Worm (Caenorhabditis elegans): ENCODE data around the gene gst-9.

Gene gst-9

ce11 chrII:4942397-4942796 lies 51.0 kb downstream of the gst-9 start (continued):
- TF ChIP-seq Y48G9A.11 (GFP tag; IDR thresholded peaks at IDR 0.05) (peak; percentile 79), hlh-30 (tag; optimal IDR thresholded peaks at IDR 0.05; ENCODE audit: insufficient read depth) (peak; percentile 37), daf-16 (GFP tag; optimal IDR thresholded peaks at IDR 0.05) (peak; percentile 4 to 31), daf-16 (tag; optimal IDR thresholded peaks at IDR 0.05) (peak; percentile 37), zfp-3 (GFP tag; conservative IDR thresholded peaks at IDR 0.05) (peak; percentile 82), nhr-102 (tag; optimal IDR thresholded peaks at IDR 0.05) (peak; percentile 0), set-16 (GFP tag; IDR thresholded peaks at IDR 0.05) (peak; percentile 65), F37D6.2 (tag; optimal IDR thresholded peaks at IDR 0.05) (no peak), ztf-7 (tag; optimal IDR thresholded peaks at IDR 0.05) (no peak), lsy-2 (tag; optimal IDR thresholded peaks at IDR 0.05) (peak in 1 of 2 experiments; percentile 16), hif-1 (tag; optimal IDR thresholded peaks at IDR 0.05) (peak in 1 of 2 experiments; percentile 32), nhr-41 (GFP tag; IDR thresholded peaks at IDR 0.05) (0 out of 2 replicates have a peak, but pooled peaks have one; percentile 30), vab-7 (GFP tag; IDR thresholded peaks at IDR 0.05) (peak; percentile 69), dpl-1 (GFP tag; optimal IDR thresholded peaks at IDR 0.05) (no peak), D1046.2 (GFP tag; IDR thresholded peaks at IDR 0.05) (peak; percentile 71; the same call in 1 of the 2 replicates), mes-2 (tag; optimal IDR thresholded peaks at IDR 0.05; ENCODE audit: poor library complexity, severe bottlenecking) (peak; percentile 79), ceh-62 (tag; optimal IDR thresholded peaks at IDR 0.05) (no peak), rbr-2 (tag; optimal IDR thresholded peaks at IDR 0.05) (peak; percentile 42), F44E2.7 (GFP tag; IDR thresholded peaks at IDR 0.05) (peak; percentile 66; the same call in 1 of the 2 replicates), lir-3 (tag; optimal IDR thresholded peaks at IDR 0.05) (no peak), php-3 (GFP tag; IDR thresholded peaks at IDR 0.05) (peak; percentile 43), zip-2 (tag; optimal IDR thresholded peaks at IDR 0.05) (no peak), mdl-1 (tag; optimal IDR thresholded peaks at IDR 0.05) (no peak), jun-1 (tag; optimal IDR thresholded peaks at IDR 0.05) (peak; percentile 6), nhr-76 (tag; optimal IDR thresholded peaks at IDR 0.05) (no peak), duxl-1 (tag; optimal IDR thresholded peaks at IDR 0.05; ENCODE audit: poor library complexity) (peak; percentile 80), ces-1 (GFP tag; optimal IDR thresholded peaks at IDR 0.05) (no peak), ceh-82 (tag; optimal IDR thresholded peaks at IDR 0.05) (no peak), dmd-6 (GFP tag; IDR thresholded peaks at IDR 0.05) (peak; percentile 47), mxl-3 (GFP tag; optimal IDR thresholded peaks at IDR 0.05) (peak; percentile 7), pha-4 (GFP tag; IDR thresholded peaks at IDR 0.05) (peak; percentile 81), pha-4 (tag; optimal IDR thresholded peaks at IDR 0.05) (no peak), F26F4.8 (GFP tag; conservative IDR thresholded peaks at IDR 0.05) (no peak; the same call in 1 of the 2 replicates)

ce11 chrII:4942829-4943228 lies 51.4 kb downstream of the gst-9 start:
- no peak for TF ChIP-seq mxl-2 (GFP tag; conservative IDR thresholded peaks at IDR 0.05)
- no peak for TF ChIP-seq nhr-111 (GFP tag; optimal IDR thresholded peaks at IDR 0.05)
- TF ChIP-seq unc-39 (tag; optimal IDR thresholded peaks at IDR 0.05) = no peak
- TF ChIP-seq spr-3 (GFP tag; optimal IDR thresholded peaks at IDR 0.05) = no peak
- TF ChIP-seq daf-12 (tag; optimal IDR thresholded peaks at IDR 0.05) = no peak
- no peak for TF ChIP-seq nhr-42 (GFP tag; IDR thresholded peaks at IDR 0.05)
- no peak for TF ChIP-seq snpc-4 (tag; optimal IDR thresholded peaks at IDR 0.05)
- no peak for TF ChIP-seq hif-1 (tag; optimal IDR thresholded peaks at IDR 0.05)
- no peak for TF ChIP-seq ctbp-1 (GFP tag; IDR thresholded peaks at IDR 0.05)
- peak; percentile 27 for TF ChIP-seq nhr-77 (tag; optimal IDR thresholded peaks at IDR 0.05)
- TF ChIP-seq skn-1 (tag; optimal IDR thresholded peaks at IDR 0.05) = no peak
- no peak for TF ChIP-seq rbr-2 (tag; optimal IDR thresholded peaks at IDR 0.05)
- peak; percentile 73 for TF ChIP-seq pqm-1 (tag; optimal IDR thresholded peaks at IDR 0.05)
- TF ChIP-seq Y105C5A.15 (GFP tag; IDR thresholded peaks at IDR 0.05) = no peak
- TF ChIP-seq egl-43 (GFP tag; IDR thresholded peaks at IDR 0.05) = no peak
- TF ChIP-seq ztf-11 (tag; optimal IDR thresholded peaks at IDR 0.05) = no peak
- TF ChIP-seq madf-9 (GFP tag; conservative IDR thresholded peaks at IDR 0.05) = no peak
- no peak for TF ChIP-seq lin-15B (tag; optimal IDR thresholded peaks at IDR 0.05)
- TF ChIP-seq daf-16 (GFP tag; optimal IDR thresholded peaks at IDR 0.05) = no peak
- TF ChIP-seq daf-16 (tag; optimal IDR thresholded peaks at IDR 0.05) = peak; percentile 9
- no peak for TF ChIP-seq unc-130 (GFP tag; optimal IDR thresholded peaks at IDR 0.05)
- peak; percentile 12 for TF ChIP-seq T20F7.1 (GFP tag; optimal IDR thresholded peaks at IDR 0.05)
- TF ChIP-seq php-3 (GFP tag; IDR thresholded peaks at IDR 0.05) = no peak
- no peak for TF ChIP-seq ceh-82 (tag; optimal IDR thresholded peaks at IDR 0.05)
- peak; percentile 56 for TF ChIP-seq hlh-30 (tag; optimal IDR thresholded peaks at IDR 0.05; ENCODE audit: insufficient read depth)
- no peak for TF ChIP-seq gei-8 (GFP tag; optimal IDR thresholded peaks at IDR 0.05)

All from whole organism, L4 larva.